Fruit fly (Drosophila melanogaster) whole organism, embryonic: Measurements from ENCODE around the gene CG12521.

Experiments
- Atf3 ChIP-seq: fragments of 200-800 bp; sonication (Bioruptor generic); optimal IDR thresholded peaks from 3 replicates; lab custom pipeline; 2016; ENCODE audit warnings: missing biosample characterization, missing genetic modification characterization
- Bdp1 ChIP-seq: fragments of 200-800 bp; sonication (Bioruptor generic); optimal IDR thresholded peaks from 3 replicates; lab custom pipeline; 2016; ENCODE audit warnings: missing biosample characterization, missing genetic modification characterization
- C15 ChIP-seq: fragments of 200-800 bp; sonication (Bioruptor generic); IDR thresholded peaks from 3 replicates; pipeline ENCODE4 v1.3.6; 2022; ENCODE audit warnings: missing biosample characterization, missing genetic modification characterization
- CG10979 ChIP-seq: fragments of 200-800 bp; sonication (Bioruptor generic); optimal IDR thresholded peaks from 2 replicates; lab custom pipeline; 2018; ENCODE audit warnings: missing biosample characterization, mild to moderate bottlenecking, missing genetic modification characterization, moderate library complexity
- CG11247 ChIP-seq: fragments of 200-800 bp; sonication (Bioruptor generic); IDR thresholded peaks from 2 replicates; pipeline ENCODE4 v1.3.6; 2022; ENCODE audit warnings: missing biosample characterization, missing genetic modification characterization
- CG11695 ChIP-seq: fragments of 200-800 bp; sonication (Bioruptor generic); IDR thresholded peaks from 3 replicates; pipeline ENCODE4 v1.3.6; 2022; ENCODE audit warnings: missing biosample characterization, missing genetic modification characterization
- CG11696 ChIP-seq: fragments of 200-800 bp; sonication (Bioruptor generic); IDR thresholded peaks from 2 replicates; pipeline ENCODE4 v1.3.6; 2022; ENCODE audit warnings: missing biosample characterization, missing genetic modification characterization
- CG12104 ChIP-seq: fragments of 200-800 bp; sonication (Bioruptor generic); optimal IDR thresholded peaks from 3 replicates; lab custom pipeline; 2016; ENCODE audit warnings: missing biosample characterization, missing genetic modification characterization
- CG12391 ChIP-seq: fragments of 200-800 bp; sonication (Bioruptor generic); optimal IDR thresholded peaks from 3 replicates; lab custom pipeline; 2018; ENCODE audit warnings: missing biosample characterization, mild to moderate bottlenecking, missing genetic modification characterization, moderate library complexity
- CG15011 ChIP-seq: fragments of 200-800 bp; sonication (Bioruptor generic); optimal IDR thresholded peaks from 3 replicates; lab custom pipeline; 2018; ENCODE audit warnings: missing biosample characterization, mild to moderate bottlenecking, missing genetic modification characterization
- CG15269 ChIP-seq: fragments of 200-800 bp; sonication (Bioruptor generic); optimal IDR thresholded peaks from 2 replicates; lab custom pipeline; 2018; ENCODE audit warnings: missing biosample characterization, mild to moderate bottlenecking, missing genetic modification characterization, moderate library complexity
- CG17186 ChIP-seq: fragments of 200-800 bp; sonication (Bioruptor generic); optimal IDR thresholded peaks from 3 replicates; lab custom pipeline; 2017; ENCODE audit warnings: missing biosample characterization, missing genetic modification reagents, missing genetic modification characterization
- CG18262 ChIP-seq: fragments of 200-800 bp; optimal IDR thresholded peaks from 3 replicates; lab custom pipeline; 2019; ENCODE audit warnings: missing biosample characterization, mild to moderate bottlenecking, missing genetic modification characterization, moderate library complexity
- CG1832 ChIP-seq: fragments of 200-800 bp; sonication (Bioruptor generic); optimal IDR thresholded peaks from 2 replicates; lab custom pipeline; 2017; ENCODE audit warnings: missing biosample characterization, mild to moderate bottlenecking, missing genetic modification characterization, inconsistent platforms
- CG2116 ChIP-seq: fragments of 200-800 bp; sonication (Bioruptor generic); optimal IDR thresholded peaks from 3 replicates; lab custom pipeline; 2018; ENCODE audit warnings: missing biosample characterization, mild to moderate bottlenecking, missing genetic modification characterization
- CG2199 ChIP-seq: fragments of 200-800 bp; sonication (Bioruptor generic); IDR thresholded peaks from 3 replicates; pipeline ENCODE4 v1.3.6; 2022; ENCODE audit warnings: missing biosample characterization, missing genetic modification characterization
- CG2202 ChIP-seq: fragments of 200-800 bp; sonication (Bioruptor generic); optimal IDR thresholded peaks from 2 replicates; lab custom pipeline; 2018; ENCODE audit warnings: missing biosample characterization, mild to moderate bottlenecking, missing genetic modification characterization
- CG4404 ChIP-seq: fragments of 200-800 bp; sonication (Bioruptor generic); IDR thresholded peaks from 2 replicates; pipeline ENCODE4 v1.3.6; 2022; ENCODE audit warnings: missing biosample characterization, missing genetic modification characterization
- CG5953 ChIP-seq: fragments of 200-800 bp; sonication (Bioruptor generic); IDR thresholded peaks from 2 replicates; pipeline ENCODE4 v1.3.6; 2022; ENCODE audit warnings: missing biosample characterization, missing genetic modification characterization
- CG6854 ChIP-seq: fragments of 200-800 bp; sonication (Bioruptor generic); optimal IDR thresholded peaks from 3 replicates; lab custom pipeline; 2017; ENCODE audit warnings: missing biosample characterization, mild to moderate bottlenecking, missing genetic modification characterization
- CG8089 ChIP-seq: fragments of 200-800 bp; sonication (Bioruptor generic); optimal IDR thresholded peaks from 3 replicates; lab custom pipeline; 2016; ENCODE audit warnings: missing biosample characterization, missing genetic modification characterization
- CG8290 ChIP-seq, 3 experiments: fragments of 200-800 bp; sonication (Bioruptor generic); optimal IDR thresholded peaks; 2 replicates each; lab custom pipeline; 2016 to 2019; ENCODE audit warnings: missing biosample characterization in 3 of 3, missing genetic modification characterization in 3 of 3, mild to moderate bottlenecking in 2 of 3, moderate library complexity in 1 of 3
- D19B ChIP-seq: fragments of 200-800 bp; sonication (Bioruptor generic); optimal IDR thresholded peaks from 2 replicates; lab custom pipeline; 2017; ENCODE audit warnings: missing biosample characterization, mild to moderate bottlenecking, missing genetic modification characterization
- Dad ChIP-seq: fragments of 200-800 bp; sonication (Bioruptor generic); optimal IDR thresholded peaks from 3 replicates; lab custom pipeline; 2016; ENCODE audit warnings: missing biosample characterization, missing genetic modification characterization
- Dip2 ChIP-seq: fragments of 200-800 bp; sonication (Bioruptor generic); IDR thresholded peaks from 2 replicates; pipeline ENCODE4 v1.3.6; 2022; ENCODE audit warnings: missing biosample characterization, missing genetic modification characterization
- Fer2 ChIP-seq: fragments of 200-800 bp; sonication (Bioruptor generic); optimal IDR thresholded peaks from 2 replicates; lab custom pipeline; 2018; ENCODE audit warnings: missing biosample characterization, mild to moderate bottlenecking, missing genetic modification characterization, moderate library complexity
- HLH54F ChIP-seq: fragments of 200-800 bp; sonication (Bioruptor generic); optimal IDR thresholded peaks from 3 replicates; lab custom pipeline; 2016; ENCODE audit warnings: missing biosample characterization, missing genetic modification characterization
- Hand ChIP-seq: fragments of 200-800 bp; sonication (Bioruptor generic); optimal IDR thresholded peaks from 2 replicates; lab custom pipeline; 2017; ENCODE audit warnings: mild to moderate bottlenecking, missing biosample characterization, missing genetic modification reagents, missing genetic modification characterization
- Kr ChIP-seq: fragments of 200-800 bp; sonication (Bioruptor generic); optimal IDR thresholded peaks from 2 replicates; lab custom pipeline; 2017; ENCODE audit warnings: missing biosample characterization, mild to moderate bottlenecking, missing genetic modification characterization
- Ptx1 ChIP-seq: fragments of 200-800 bp; sonication (Bioruptor generic); IDR thresholded peaks from 2 replicates; pipeline ENCODE4 v1.3.6; 2022; ENCODE audit warnings: missing biosample characterization, missing genetic modification characterization
- Ravus ChIP-seq: fragments of 200-800 bp; sonication (Bioruptor generic); IDR thresholded peaks from 2 replicates; pipeline ENCODE4 v1.3.6; 2022; ENCODE audit warnings: missing biosample characterization, missing genetic modification characterization
- Six4 ChIP-seq: fragments of 200-800 bp; sonication (Bioruptor generic); optimal IDR thresholded peaks from 2 replicates; lab custom pipeline; 2016; ENCODE audit warnings: missing biosample characterization, missing genetic modification characterization
- cato ChIP-seq: fragments of 200-800 bp; sonication (Bioruptor generic); optimal IDR thresholded peaks from 2 replicates; lab custom pipeline; 2016; ENCODE audit warnings: missing biosample characterization, missing genetic modification characterization, borderline replicate concordance
- crol ChIP-seq: fragments of 200-800 bp; sonication (Bioruptor generic); IDR thresholded peaks from 2 replicates; pipeline ENCODE4 v1.3.6; 2022; ENCODE audit warnings: missing biosample characterization, missing genetic modification characterization
- da ChIP-seq: fragments of 200-800 bp; sonication (Bioruptor generic); optimal IDR thresholded peaks from 2 replicates; lab custom pipeline; 2016; ENCODE audit warnings: missing biosample characterization, missing genetic modification characterization
- ewg ChIP-seq: fragments of 200-800 bp; sonication (Bioruptor generic); optimal IDR thresholded peaks from 3 replicates; lab custom pipeline; 2017; ENCODE audit warnings: mild to moderate bottlenecking, missing biosample characterization, missing genetic modification reagents, missing genetic modification characterization
- fd3F ChIP-seq: fragments of 200-800 bp; sonication (Bioruptor generic); optimal IDR thresholded peaks from 2 replicates; lab custom pipeline; 2018; ENCODE audit warnings: missing biosample characterization, mild to moderate bottlenecking, missing genetic modification characterization, moderate library complexity
- fd64A ChIP-seq: fragments of 200-800 bp; sonication (Bioruptor generic); optimal IDR thresholded peaks from 3 replicates; lab custom pipeline; 2018; ENCODE audit warnings: missing biosample characterization, mild to moderate bottlenecking, missing genetic modification characterization
- gsb ChIP-seq: fragments of 200-800 bp; sonication (Bioruptor generic); IDR thresholded peaks from 2 replicates; pipeline ENCODE4 v1.3.6; 2022; ENCODE audit warnings: missing biosample characterization, missing genetic modification characterization
- jumu ChIP-seq: fragments of 200-800 bp; sonication (Bioruptor generic); optimal IDR thresholded peaks from 3 replicates; lab custom pipeline; 2016; ENCODE audit warnings: missing biosample characterization, missing genetic modification characterization
- onecut ChIP-seq: fragments of 200-800 bp; sonication (Bioruptor generic); IDR thresholded peaks from 2 replicates; pipeline ENCODE4 v1.3.6; 2022; ENCODE audit warnings: missing biosample characterization, missing genetic modification characterization
- pita ChIP-seq: fragments of 200-800 bp; sonication (Bioruptor generic); optimal IDR thresholded peaks from 2 replicates; lab custom pipeline; 2017; ENCODE audit warnings: missing biosample characterization, mild to moderate bottlenecking, missing genetic modification characterization
- sc ChIP-seq, 3 experiments: fragments of >200 bp in 2 of 3; fragments of 200-800 bp in 1 of 3; sonication (Bioruptor generic) in 1 of 3; optimal IDR thresholded peaks; 2 replicates in 2 of 3; 3 replicates in 1 of 3; lab custom pipeline; 2017; ENCODE audit warnings: mild to moderate bottlenecking in 1 of 3, missing biosample characterization in 1 of 3, missing genetic modification characterization in 1 of 3, missing genetic modification reagents in 1 of 3
- slp2 ChIP-seq: fragments of 200-800 bp; sonication (Bioruptor generic); optimal IDR thresholded peaks from 2 replicates; lab custom pipeline; 2016; ENCODE audit warnings: missing biosample characterization, missing genetic modification characterization
- sr ChIP-seq: fragments of 200-800 bp; sonication (Bioruptor generic); IDR thresholded peaks from 3 replicates; pipeline ENCODE4 v1.3.6; 2022; ENCODE audit warnings: missing biosample characterization, missing genetic modification characterization
- ssp ChIP-seq: fragments of 200-800 bp; sonication (Bioruptor generic); IDR thresholded peaks from 2 replicates; pipeline ENCODE4 v1.3.6; 2022; ENCODE audit warnings: missing biosample characterization, missing genetic modification characterization
- tin ChIP-seq: fragments of 200-800 bp; sonication (Bioruptor generic); optimal IDR thresholded peaks from 3 replicates; lab custom pipeline; 2016; ENCODE audit warnings: missing biosample characterization, missing genetic modification characterization
- tll ChIP-seq, 2 experiments: fragments of 200-800 bp in 1 of 2; fragments of >200 bp in 1 of 2; sonication (Bioruptor generic) in 1 of 2; optimal IDR thresholded peaks; 2 replicates each; lab custom pipeline; 2017 to 2019; ENCODE audit warnings: missing biosample characterization in 2 of 2, missing genetic modification characterization in 2 of 2, mild to moderate bottlenecking in 1 of 2, moderate library complexity in 1 of 2
- toy ChIP-seq: fragments of 200-800 bp; sonication (Bioruptor generic); IDR thresholded peaks from 2 replicates; pipeline ENCODE4 v1.3.6; 2022; ENCODE audit warnings: missing biosample characterization, missing genetic modification characterization

Gene CG12521

DNA sequence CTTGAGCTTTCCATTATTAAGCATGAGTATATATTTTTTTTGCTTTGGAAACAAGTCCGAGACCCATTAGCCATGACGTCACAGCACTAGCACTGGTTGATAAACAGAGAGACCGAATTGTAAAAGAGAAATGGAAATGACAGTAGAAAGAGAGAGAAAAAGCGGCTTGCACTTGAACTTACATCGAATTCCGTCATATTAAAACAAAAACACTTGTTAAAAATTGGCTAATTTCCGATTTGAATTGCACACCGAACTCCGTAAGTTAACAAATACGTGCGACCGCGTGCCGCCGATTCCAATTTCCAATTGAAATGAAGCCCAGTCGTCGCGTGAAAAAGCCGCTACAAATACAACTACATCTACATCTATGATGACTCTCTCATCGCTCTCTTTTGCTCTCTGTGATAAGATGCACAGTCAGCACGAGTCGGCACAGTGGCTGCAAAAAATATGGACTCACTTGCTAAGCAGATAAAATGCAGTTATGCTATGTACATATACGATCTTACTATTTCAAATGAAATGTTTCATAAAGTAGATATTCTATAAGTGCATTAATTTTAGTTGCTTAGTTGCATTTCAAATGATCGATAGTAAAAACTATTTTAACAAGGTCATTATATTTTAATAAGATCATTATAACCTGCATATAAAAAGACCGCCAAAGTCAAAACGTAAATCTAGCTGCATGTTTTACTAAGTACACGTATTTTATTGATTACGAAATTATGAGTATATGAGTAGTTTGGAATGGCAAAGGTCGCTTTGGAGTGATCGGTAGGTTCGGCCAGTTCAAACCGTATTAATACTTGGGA is 27.8 kb downstream of the CG12521 start (continued):
- TF ChIP-seq C15, result no peak
- 0 out of 2 replicates have a peak, but pooled peaks have one; percentile 32 for TF ChIP-seq CG11247
- peak; percentile 24 for TF ChIP-seq CG18262
- no peak for TF ChIP-seq sc (optimal IDR thresholded peaks at IDR 0.05; lab: Kevin White, UChicago)
- TF ChIP-seq sc (GFP tag; optimal IDR thresholded peaks at IDR 0.05; lab: Kevin White, UChicago), result no peak
- peak; percentile 51 for TF ChIP-seq CG12391
- no peak for TF ChIP-seq CG8089
- TF ChIP-seq HLH54F (GFP tag; lab: Kevin White, UChicago), result peak; percentile 26
- no peak for TF ChIP-seq crol
- peak; percentile 32; the same call in 1 of the 2 replicates for TF ChIP-seq gsb (GFP tag; lab: Robert Waterston, UW)
- no peak for TF ChIP-seq ssp (GFP tag; lab: Robert Waterston, UW)
- TF ChIP-seq CG11695 (GFP tag; lab: Robert Waterston, UW), result peak; percentile 53; the same call in 1 of the 3 replicates
- no peak for TF ChIP-seq Dip2 (GFP tag; lab: Robert Waterston, UW)
- no peak for TF ChIP-seq da (GFP tag; lab: Kevin White, UChicago)
- TF ChIP-seq CG12104, result no peak
- no peak for TF ChIP-seq CG15011 (GFP tag; lab: Kevin White, UChicago)
- TF ChIP-seq CG6854 (GFP tag; lab: Kevin White, UChicago), result no peak
- peak; percentile 4 for TF ChIP-seq tin (GFP tag; lab: Kevin White, UChicago)
- no peak for TF ChIP-seq CG8290 (GFP tag; optimal IDR thresholded peaks at IDR 0.05; lab: Kevin White, UChicago)
- no peak for TF ChIP-seq CG8290 (tag; optimal IDR thresholded peaks at IDR 0.05; lab: Kevin White, UChicago)
- TF ChIP-seq CG5953 (GFP tag; lab: Robert Waterston, UW), result no peak
- no peak for TF ChIP-seq Ravus
- no peak for TF ChIP-seq CG2116
- TF ChIP-seq Atf3 (GFP tag; lab: Kevin White, UChicago), result peak; percentile 3
- peak; percentile 52 for TF ChIP-seq onecut (GFP tag; lab: Robert Waterston, UW)
- 0 out of 2 replicates have a peak, but pooled peaks have one; percentile 11 for TF ChIP-seq CG11696 (GFP tag; lab: Robert Waterston, UW)
- no peak for TF ChIP-seq CG15269 (tag; lab: Kevin White, UChicago)
- TF ChIP-seq CG17186, result no peak
- no peak for TF ChIP-seq Dad (GFP tag; lab: Kevin White, UChicago)
- no peak for TF ChIP-seq CG1832 (GFP tag; lab: Kevin White, UChicago)
- TF ChIP-seq sr (GFP tag; lab: Robert Waterston, UW), result no peak
- TF ChIP-seq jumu (GFP tag; lab: Kevin White, UChicago), result no peak
- TF ChIP-seq ewg (GFP tag; lab: Kevin White, UChicago), result no peak
- TF ChIP-seq D19B (GFP tag; lab: Kevin White, UChicago), result no peak
- TF ChIP-seq CG10979, result peak; percentile 3
- TF ChIP-seq Hand, result peak; percentile 25
- no peak for TF ChIP-seq Fer2 (tag; lab: Kevin White, UChicago)
- TF ChIP-seq cato (GFP tag; lab: Kevin White, UChicago), result no peak
- peak; percentile 74; the same call in 2 of the 3 replicates for TF ChIP-seq CG2199 (GFP tag; lab: Robert Waterston, UW)
- no peak for TF ChIP-seq tll (GFP tag; optimal IDR thresholded peaks at IDR 0.05; lab: Kevin White, UChicago)
- no peak for TF ChIP-seq Six4 (GFP tag; lab: Kevin White, UChicago)
- TF ChIP-seq CG4404, result no peak
- no peak for TF ChIP-seq fd64A (GFP tag; lab: Kevin White, UChicago)
- TF ChIP-seq Ptx1 (GFP tag; lab: Robert Waterston, UW), result peak; percentile 33; the same call in 1 of the 2 replicates
- TF ChIP-seq fd3F (GFP tag; lab: Kevin White, UChicago), result peak; percentile 16
- no peak for TF ChIP-seq toy (GFP tag; lab: Robert Waterston, UW)
- TF ChIP-seq CG2202 (tag; lab: Kevin White, UChicago), result no peak
- no peak for TF ChIP-seq slp2 (GFP tag; lab: Kevin White, UChicago)
- TF ChIP-seq Bdp1 (GFP tag; lab: Kevin White, UChicago), result no peak
- TF ChIP-seq pita (GFP tag; lab: Kevin White, UChicago), result no peak
- TF ChIP-seq Kr (GFP tag; lab: Kevin White, UChicago), result no peak
